Worm (Caenorhabditis elegans): Measurements from ENCODE around the gene C33B4.4.
A peak's percentile ranks its signal among the peaks of the same experiment; 100 is the strongest.

Gene C33B4.4

ce11 chrII:11345570-11346029 lies 37.6 kb downstream of the C33B4.4 start, which contains the start of gene nduf-11 (continued):
- no peak for TF ChIP-seq php-3 (GFP tag; IDR thresholded peaks at IDR 0.05)
- TF ChIP-seq dpl-1 (GFP tag; optimal IDR thresholded peaks at IDR 0.05), result peak; percentile 97
- 0 out of 2 replicates have a peak, but pooled peaks have one; percentile 3 for TF ChIP-seq egl-43 (GFP tag; IDR thresholded peaks at IDR 0.05)
- peak; percentile 53 for TF ChIP-seq nhr-11 (tag; optimal IDR thresholded peaks at IDR 0.05)
- TF ChIP-seq daf-16 (GFP tag; optimal IDR thresholded peaks at IDR 0.05), result peak in 1 of 2 experiments; percentile 57
- peak; percentile 63 for TF ChIP-seq daf-16 (tag; optimal IDR thresholded peaks at IDR 0.05)
- peak; percentile 58; the same call in 1 of the 2 replicates for TF ChIP-seq zfp-3 (GFP tag; conservative IDR thresholded peaks at IDR 0.05)
- peak; percentile 80 for TF ChIP-seq T26A8.4 (GFP tag; IDR thresholded peaks at IDR 0.05)
- TF ChIP-seq mdt-29 (GFP tag; IDR thresholded peaks at IDR 0.05), result peak; percentile 29; the same call in 1 of the 2 replicates
- TF ChIP-seq lim-7 (GFP tag; IDR thresholded peaks at IDR 0.05), result no peak
- peak; percentile 77; the same call in 1 of the 2 replicates for TF ChIP-seq pha-4 (GFP tag; IDR thresholded peaks at IDR 0.05)
- TF ChIP-seq pha-4 (tag; optimal IDR thresholded peaks at IDR 0.05), result peak; percentile 64
- TF ChIP-seq madf-9 (GFP tag; conservative IDR thresholded peaks at IDR 0.05), result no peak
- 0 out of 2 replicates have a peak, but pooled peaks have one; percentile 28 for TF ChIP-seq snpc-1.2 (GFP tag; IDR thresholded peaks at IDR 0.05)
- peak; percentile 77 for TF ChIP-seq rbr-2 (tag; optimal IDR thresholded peaks at IDR 0.05)
- peak; percentile 63 for TF ChIP-seq dmd-6 (GFP tag; IDR thresholded peaks at IDR 0.05)
- TF ChIP-seq ctbp-1 (GFP tag; IDR thresholded peaks at IDR 0.05), result peak; percentile 62; the same call in 1 of the 2 replicates
- TF ChIP-seq hmg-1.1 (GFP tag; IDR thresholded peaks at IDR 0.05), result peak; percentile 61
- peak; percentile 72 for TF ChIP-seq ceh-20 (GFP tag; IDR thresholded peaks at IDR 0.05)
- TF ChIP-seq F37D6.2 (tag; optimal IDR thresholded peaks at IDR 0.05), result peak; percentile 68
- TF ChIP-seq nhr-28 (tag; optimal IDR thresholded peaks at IDR 0.05), result peak; percentile 51
- TF ChIP-seq aha-1 (tag), result peak; percentile 96

DNA sequence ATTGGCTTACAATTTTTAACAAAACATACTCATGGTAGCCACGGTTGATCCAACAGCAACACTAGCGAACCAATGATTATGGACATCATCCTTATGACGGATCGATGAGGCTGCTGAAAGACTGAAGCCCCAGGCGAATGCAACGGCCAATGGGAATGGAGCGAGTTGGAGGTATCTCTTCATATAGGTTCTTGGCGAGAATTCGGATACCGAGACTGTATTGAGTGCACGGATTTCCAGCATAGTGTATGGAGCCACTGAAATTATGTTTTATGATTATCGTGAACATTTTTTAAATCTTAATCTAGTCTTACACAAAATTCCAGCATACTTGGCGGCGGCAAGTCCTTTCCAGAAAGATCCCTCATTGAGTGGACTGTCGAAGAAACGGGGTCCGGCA lies 38.7 kb downstream of the C33B4.4 start:
- TF ChIP-seq cey-2 (tag; optimal IDR thresholded peaks at IDR 0.05; ENCODE audit: borderline replicate concordance, insufficient read depth) (no peak), lin-39 (tag; optimal IDR thresholded peaks at IDR 0.05) (no peak), aha-1 (tag) (peak; percentile 91)

DNA sequence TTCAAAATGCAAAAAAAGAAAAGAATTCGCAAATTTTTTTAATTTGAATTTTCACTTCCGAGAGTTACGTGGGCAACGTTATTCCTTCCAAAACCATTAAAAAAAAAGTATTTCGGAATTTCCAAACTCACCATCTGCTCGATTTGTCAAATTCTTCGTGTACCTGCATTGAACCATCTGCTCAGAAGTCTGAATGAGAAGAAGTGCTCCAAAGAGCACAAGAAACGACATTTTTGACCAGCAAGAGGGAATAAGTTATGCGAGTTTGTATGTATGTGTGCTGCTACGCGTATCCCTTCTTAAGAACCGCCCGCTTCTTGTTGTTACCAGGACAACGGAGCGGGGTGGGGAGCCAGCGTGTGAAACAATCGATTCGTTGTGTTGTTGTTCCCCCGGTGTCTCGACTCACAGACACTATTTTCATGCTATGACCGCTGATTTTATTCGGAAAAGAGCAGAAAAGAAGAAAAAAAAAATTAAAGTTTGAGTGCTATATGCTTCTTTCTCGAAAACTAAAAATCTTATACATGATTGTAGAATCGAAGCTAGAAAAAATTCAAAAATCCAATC lies 39.9 kb downstream of the C33B4.4 start, which contains the start of gene lgc-20:
TSS of gene lgc-20 (minus strand) at position 311 of the 570 bp plus-strand sequence.
- TF ChIP-seq arid-1 (GFP tag; conservative IDR thresholded peaks at IDR 0.05) (no peak), php-3 (GFP tag; IDR thresholded peaks at IDR 0.05) (no peak), nhr-11 (tag; optimal IDR thresholded peaks at IDR 0.05) (no peak), unc-62 (GFP tag; optimal IDR thresholded peaks at IDR 0.05 in 1 of 2) (peak in 1 of 2 experiments; percentile 51), unc-62 (tag; optimal IDR thresholded peaks at IDR 0.05) (no peak), aha-1 (tag) (peak; percentile 37), lin-39 (tag; optimal IDR thresholded peaks at IDR 0.05) (no peak), skn-1 (tag; optimal IDR thresholded peaks at IDR 0.05) (no peak), egl-43 (GFP tag; IDR thresholded peaks at IDR 0.05) (no peak), nhr-76 (tag; optimal IDR thresholded peaks at IDR 0.05) (no peak), lin-29 (GFP tag; IDR thresholded peaks at IDR 0.05) (no peak), hlh-11 (tag; optimal IDR thresholded peaks at IDR 0.05) (no peak), mxl-3 (GFP tag; optimal IDR thresholded peaks at IDR 0.05) (no peak), lin-13 (GFP tag; optimal IDR thresholded peaks at IDR 0.05) (no peak), Y48G9A.11 (GFP tag; IDR thresholded peaks at IDR 0.05) (no peak), dmd-6 (GFP tag; IDR thresholded peaks at IDR 0.05) (no peak), lin-15B (tag; optimal IDR thresholded peaks at IDR 0.05) (no peak), Y5F2A.4 (GFP tag; optimal IDR thresholded peaks at IDR 0.05) (no peak), saeg-2 (GFP tag; IDR thresholded peaks at IDR 0.05) (no peak), hmg-1.1 (GFP tag; IDR thresholded peaks at IDR 0.05) (no peak), pqm-1 (tag; optimal IDR thresholded peaks at IDR 0.05) (no peak), nhr-25 (tag; optimal IDR thresholded peaks at IDR 0.05; ENCODE audit: borderline replicate concordance, insufficient read depth) (no peak), jun-1 (tag; optimal IDR thresholded peaks at IDR 0.05) (no peak), daf-16 (GFP tag; optimal IDR thresholded peaks at IDR 0.05) (no peak), daf-16 (tag; optimal IDR thresholded peaks at IDR 0.05) (peak; percentile 20), nhr-48 (tag; optimal IDR thresholded peaks at IDR 0.05) (no peak), F49E8.2 (tag; optimal IDR thresholded peaks at IDR 0.05; ENCODE audit: borderline replicate concordance) (no peak), zip-11 (GFP tag; IDR thresholded peaks at IDR 0.05) (no peak), lim-7 (GFP tag; IDR thresholded peaks at IDR 0.05) (no peak), daf-19 (GFP tag; conservative IDR thresholded peaks at IDR 0.05) (0 out of 2 replicates have a peak, but pooled peaks have one; percentile 75), rbr-2 (tag; optimal IDR thresholded peaks at IDR 0.05) (no peak), F26F4.8 (GFP tag; conservative IDR thresholded peaks at IDR 0.05) (no peak), T20F7.1 (GFP tag; optimal IDR thresholded peaks at IDR 0.05) (no peak)

All from whole organism, L4 larva.